Fruit fly (Drosophila melanogaster) whole organism: ENCODE results near the gene CG46339.

Source experiments
- CG8478 ChIP-seq: fragments of >200 bp; optimal IDR thresholded peaks from 2 replicates; lab custom pipeline; 2018; ENCODE audit warnings: inconsistent platforms
- usp ChIP-seq: fragments of >200 bp; optimal IDR thresholded peaks from 2 replicates; lab custom pipeline; 2017; ENCODE audit warnings: missing biosample characterization, missing genetic modification characterization, mixed read lengths

- TF ChIP-seq usp (GFP tag; lab: Kevin White, UChicago), result no peak
- TF ChIP-seq CG8478 (lab: Kevin White, UChicago), result no peak
Observed at dm6 chr3R:26885192-26885591, 30.4 kb upstream of the CG46339 start.
